Worm (Caenorhabditis elegans) whole organism, dauer: ENCODE data around the gene tag-234.
"Not testable (repeated sequence)": the region's sequence is repeated elsewhere in the genome, so short reads cannot be mapped to it uniquely, and the experiment has no call there.

Experiments
- unc-62 ChIP-seq: sonication (generic microtip); optimal IDR thresholded peaks from 2 replicates; lab custom pipeline; 2017; ENCODE audit warnings: missing biosample characterization, missing genetic modification reagents, missing genetic modification characterization

The tag-234 gene

DNA sequence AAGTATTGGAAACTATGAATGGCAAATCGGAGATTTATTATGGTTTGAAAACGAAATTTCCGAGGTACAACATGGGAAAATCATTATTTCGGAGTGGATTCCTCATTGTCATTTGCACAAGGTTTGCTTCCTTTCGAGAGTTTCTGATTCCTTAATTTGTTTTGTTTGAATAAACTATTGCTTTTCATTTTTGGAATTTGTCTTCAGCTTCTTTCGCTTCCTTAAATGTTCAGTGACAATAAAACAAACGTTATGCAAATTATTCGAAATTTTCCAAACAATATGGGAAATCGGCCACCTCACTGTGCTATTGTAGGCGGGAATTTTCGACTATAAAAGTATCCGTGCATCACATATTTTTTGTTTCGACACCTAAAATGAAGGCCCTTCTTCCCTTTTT is 22.1 kb upstream of the tag-234 start, which contains the start of gene nep-25:
nep-25 (plus strand) TSS at position 375 of the 400 bp plus-strand sequence.
- TF ChIP-seq unc-62, result no peak

DNA sequence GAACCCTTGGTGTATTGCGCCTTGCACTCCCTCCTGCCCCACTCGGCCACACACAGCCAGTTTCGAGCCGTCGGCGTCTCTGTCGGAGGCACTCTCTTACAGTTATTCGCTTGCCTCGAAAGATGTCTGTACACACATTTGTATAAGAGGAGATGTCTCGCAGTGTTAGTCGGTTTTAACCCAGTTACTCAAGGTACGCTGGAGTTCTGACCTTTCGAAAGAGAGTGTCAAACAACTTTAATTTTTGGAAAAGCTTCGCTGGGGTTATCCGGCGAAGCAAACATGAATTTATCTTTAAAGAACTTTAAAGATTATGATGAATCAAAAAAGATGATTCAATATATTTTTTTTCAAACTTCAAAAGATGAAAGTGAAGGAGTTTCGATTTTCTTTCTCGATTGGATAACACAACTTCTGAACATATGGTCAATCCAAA is 19.3 kb upstream of the tag-234 start:
- TF ChIP-seq unc-62, result peak; percentile 52

DNA sequence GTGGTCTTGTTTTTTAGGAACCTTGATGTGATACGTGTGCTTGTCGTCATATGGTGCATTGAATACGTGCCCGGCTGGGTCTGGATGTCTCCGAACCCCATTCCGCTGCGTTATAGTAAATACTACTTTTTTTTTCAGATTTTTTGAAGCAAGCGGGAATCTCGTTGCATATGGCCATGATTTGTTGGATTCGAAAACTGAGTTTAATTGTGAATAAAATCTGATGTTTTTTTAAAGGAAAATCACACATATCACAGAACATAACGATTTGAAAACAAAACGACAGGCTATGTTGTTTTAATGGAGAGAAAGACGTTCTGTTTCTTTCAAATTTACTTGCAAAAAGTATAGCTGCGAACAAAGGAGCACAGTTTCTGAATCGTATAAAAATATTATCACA is 18.6 kb upstream of the tag-234 start, which contains the start of the genes ZK1248.17 and H41C03.3:
ZK1248.17 (minus strand) TSS at position 101 of the 400 bp plus-strand sequence.
H41C03.3 (plus strand) TSS at position 337 of the 400 bp plus-strand sequence.
- TF ChIP-seq unc-62, result no peak

DNA sequence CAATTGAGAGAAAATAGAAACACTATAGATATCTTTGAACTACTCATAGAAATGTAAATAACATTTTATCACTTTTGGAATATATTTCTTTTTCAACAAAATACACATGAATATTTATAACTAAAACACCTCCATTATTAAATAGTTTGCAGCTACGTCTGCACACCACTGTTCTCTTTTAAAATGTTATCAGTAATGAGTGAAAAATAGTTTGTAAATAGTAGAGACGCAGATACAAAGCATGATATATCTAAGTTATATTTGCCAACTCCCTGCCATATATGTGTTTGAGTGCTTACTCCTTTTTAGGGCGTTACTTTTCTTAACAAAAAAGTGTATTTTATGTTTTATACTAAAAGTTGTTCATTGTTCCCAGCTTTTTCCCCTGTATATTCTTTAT is 17.8 kb upstream of the tag-234 start:
- no peak for TF ChIP-seq unc-62

DNA sequence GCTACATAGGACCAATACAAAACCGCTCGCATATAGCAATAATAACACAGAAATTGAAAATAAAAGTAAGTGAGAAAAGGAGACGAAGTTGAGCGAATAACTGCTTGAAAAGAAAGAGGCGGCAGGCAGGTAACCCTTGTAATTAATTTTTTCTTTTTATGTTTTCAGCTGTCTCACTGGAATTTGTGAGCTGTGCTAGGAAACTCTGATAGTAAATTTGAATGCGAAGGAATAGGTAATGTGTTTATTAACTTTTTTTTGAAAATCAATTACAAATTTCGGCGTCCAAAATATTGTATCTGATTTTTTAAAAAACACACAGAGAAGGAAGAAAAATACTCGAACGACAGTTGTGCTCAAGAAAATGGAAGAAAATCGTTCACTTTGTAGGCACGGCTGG is 12.0 kb upstream of the tag-234 start, which contains the start of gene H41C03.2:
H41C03.2 (minus strand) TSS at position 101 of the 400 bp plus-strand sequence.
- TF ChIP-seq unc-62, result no peak

DNA sequence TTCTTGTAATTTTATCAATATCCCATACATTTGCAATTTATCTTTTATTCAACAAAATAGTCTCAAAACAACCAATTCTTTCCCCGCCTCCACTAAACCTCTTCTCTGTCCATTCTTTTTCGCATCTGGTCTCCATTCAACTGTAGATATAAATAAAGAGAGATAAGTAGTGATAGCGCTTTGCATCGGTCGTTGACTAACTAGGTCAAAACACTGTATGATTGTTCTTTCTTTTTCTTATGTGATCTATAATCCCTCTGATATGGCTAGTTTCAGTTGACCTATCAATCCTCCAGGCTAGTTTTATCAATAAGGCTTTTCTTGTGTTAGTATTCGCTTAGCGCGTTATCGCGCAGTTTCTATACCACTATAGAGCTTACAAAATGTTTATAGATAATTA is 10.7 kb upstream of the tag-234 start:
- TF ChIP-seq unc-62, result no peak

DNA sequence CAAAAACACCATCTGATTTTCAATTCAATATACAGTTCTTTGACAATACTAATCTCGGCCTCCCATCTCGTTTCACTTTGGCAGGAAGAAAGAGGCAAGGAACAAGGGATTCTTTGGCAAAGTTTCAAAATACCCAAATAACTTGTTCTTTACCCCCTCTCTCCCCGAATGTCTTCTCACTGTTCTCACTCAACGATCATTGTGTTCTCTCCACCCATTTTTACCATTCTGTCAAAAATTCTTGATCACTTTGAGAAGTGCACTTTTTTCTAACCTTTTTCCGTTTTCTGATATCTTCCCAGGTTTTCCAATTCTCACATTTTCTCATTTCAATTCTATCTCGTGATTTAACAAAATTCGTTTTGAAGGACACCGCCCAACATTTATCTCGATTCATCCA is 9.9 kb upstream of the tag-234 start, which contains the start of gene H41C03.1:
H41C03.1 (plus strand) TSS at position 301 of the 400 bp plus-strand sequence.
- TF ChIP-seq unc-62, result no peak

DNA sequence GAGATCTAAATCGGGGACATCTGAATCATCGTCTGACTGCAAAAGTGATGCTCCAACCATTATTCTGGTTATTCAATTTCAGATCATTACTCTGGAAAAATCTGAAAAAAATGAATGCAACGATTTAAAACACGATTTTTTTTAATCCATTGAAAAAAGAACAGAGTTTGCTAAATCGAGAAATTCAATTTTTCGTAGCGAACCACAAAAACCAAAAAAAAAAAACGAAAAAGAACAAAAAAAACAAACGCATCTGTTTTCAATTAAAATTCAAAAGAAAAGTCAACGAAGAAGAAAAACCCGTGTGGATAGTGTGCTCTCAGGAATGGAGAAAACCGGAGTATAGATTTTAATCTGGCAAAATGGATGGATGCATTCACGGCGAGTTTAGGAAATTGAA is 5.7 kb upstream of the tag-234 start, which contains the start of gene F55C12.4:
F55C12.4 (minus strand) TSS at position 101 of the 400 bp plus-strand sequence.
- no peak for TF ChIP-seq unc-62

DNA sequence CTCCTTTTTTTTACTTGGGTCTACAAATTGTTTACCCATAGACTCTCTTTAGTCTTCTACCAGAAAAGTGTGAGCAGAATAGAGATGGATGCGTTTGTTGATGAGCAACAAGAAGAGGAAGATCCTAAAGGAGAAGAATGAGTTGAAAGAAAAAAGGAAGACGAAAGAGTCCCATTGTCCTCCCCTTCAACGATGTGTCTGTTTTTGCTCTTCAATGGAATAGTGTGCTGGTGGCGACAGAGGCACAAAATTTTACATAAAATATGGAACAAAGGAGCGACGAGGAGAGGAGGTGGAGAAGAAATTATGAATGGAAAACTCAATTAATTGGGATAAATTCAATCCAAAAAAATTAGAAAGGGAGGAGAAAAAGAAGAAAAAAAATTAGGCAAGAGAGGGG is 3.4 kb upstream of the tag-234 start:
- no peak for TF ChIP-seq unc-62

DNA sequence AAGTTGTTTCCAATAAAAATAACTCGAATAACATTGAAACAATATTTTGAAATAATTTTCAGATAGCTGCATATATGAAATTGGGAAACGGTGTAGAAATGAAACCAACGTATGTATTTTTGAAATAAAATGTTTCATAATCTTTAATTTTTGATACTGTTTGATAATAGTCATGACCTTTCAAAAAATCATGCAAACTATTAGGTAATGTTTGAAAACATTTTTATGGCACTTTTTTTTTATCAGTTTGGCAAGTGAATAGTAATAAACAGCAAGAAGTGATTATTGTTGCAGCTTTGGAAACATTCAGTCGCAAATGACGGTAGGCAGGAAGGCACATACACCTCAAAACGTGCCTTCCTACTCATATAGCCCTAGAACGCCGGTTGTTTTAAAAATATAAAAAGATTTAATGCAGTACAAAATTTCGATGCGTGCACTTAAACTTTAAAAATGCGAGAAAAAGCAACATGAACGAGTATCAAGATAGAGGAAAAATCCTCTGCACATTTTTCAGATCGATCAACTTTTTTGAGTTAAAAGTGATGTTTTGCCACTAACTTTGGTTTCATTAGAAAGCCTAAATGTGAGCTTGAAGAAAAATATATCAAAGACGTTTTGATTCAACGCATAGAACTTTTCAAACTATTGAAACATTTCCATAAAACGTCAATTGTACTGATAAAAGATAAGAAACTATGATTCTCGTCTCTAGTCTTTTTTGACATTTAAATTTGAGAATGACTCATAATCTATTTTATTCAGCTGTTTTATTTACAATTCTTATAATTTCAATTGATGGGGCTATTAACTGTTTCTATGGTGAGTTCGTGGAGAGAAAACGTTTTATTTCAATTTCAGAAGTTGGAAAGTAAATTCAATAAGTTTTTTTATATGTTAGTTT is 1.7 kb downstream of the tag-234 start, which contains the start of gene F55C12.19:
F55C12.19 (plus strand) TSS at position 735 of the 904 bp plus-strand sequence.
- no peak for TF ChIP-seq unc-62

DNA sequence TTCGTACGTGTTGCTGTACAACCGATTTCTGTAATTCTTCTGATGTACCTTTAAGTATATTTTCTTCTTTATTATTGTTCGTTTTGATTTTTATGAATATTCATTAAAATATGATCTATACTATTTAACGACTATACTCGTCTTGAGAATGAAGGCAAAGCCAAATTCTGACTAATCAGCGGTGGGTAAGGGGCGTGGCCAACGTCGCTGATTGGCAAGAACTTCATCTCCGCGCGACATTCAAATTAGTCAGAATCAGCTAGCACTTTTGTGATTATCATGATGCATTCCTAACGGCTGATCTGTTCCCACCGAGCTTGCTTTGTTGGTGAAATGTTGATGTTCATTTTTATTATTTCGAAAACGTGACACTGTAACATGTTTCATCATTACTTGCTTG is 2.9 kb downstream of the tag-234 start:
- TF ChIP-seq unc-62, result no peak

DNA sequence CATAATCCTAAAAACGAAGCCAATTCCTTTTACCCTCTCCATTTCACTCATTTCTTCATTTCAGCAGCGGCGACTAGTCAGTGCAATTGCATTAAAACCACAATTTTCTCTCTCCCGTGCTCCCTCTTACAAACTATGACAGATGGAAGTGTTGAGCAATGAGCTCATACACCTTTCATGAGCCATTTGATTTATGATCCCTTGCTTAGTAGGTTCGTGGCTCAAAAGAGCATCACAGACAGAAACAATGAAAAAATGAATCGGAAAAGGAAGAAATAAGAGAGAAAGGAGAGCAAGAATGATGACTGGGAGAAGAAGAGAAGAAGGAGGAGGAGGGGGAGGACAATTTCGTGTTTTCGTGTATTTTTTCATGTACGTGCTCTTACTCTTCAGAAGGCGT is 7.5 kb downstream of the tag-234 start:
- TF ChIP-seq unc-62, result no peak

DNA sequence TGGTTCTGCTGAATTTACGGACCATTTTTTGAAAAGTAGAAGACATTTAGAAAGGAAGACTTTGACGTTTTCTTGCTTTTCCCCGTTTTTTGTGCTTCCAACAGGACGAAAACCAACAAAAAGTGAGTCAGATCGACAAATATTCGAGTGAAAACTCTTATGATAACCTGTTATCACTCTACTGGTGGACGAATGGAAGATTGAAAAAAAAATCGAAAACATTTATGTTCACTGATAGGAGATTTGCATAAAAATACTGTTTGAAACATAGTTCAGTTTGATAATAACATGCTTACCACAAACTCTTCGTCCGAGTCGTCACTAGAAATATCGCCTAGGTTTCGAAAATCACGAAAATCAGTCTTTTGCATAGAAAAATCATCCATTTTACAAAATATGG is 8.4 kb downstream of the tag-234 start:
- no peak for TF ChIP-seq unc-62

DNA sequence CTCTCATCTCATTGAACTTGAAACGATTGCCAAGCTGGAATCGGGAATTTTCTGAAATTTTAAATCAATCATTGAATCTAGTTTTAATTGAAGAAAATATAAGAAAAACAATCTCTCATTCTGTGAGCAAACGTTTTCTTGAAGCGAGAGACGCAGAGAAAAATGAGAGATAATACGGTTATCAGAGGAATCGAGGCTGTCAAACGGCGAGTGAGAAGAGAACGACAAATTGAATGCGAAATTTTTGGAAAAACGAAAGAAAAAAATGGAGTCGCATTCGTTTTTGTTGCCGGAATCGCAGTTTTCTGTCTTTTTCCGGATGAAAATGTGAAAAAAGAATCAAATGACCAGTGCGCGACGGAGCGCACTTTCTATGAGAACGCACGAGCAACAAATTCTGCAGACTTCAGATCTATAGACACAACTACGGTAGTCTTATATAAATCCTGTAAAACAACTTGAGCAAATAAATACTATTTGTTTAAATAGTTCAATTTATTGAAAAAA is 9.6 kb downstream of the tag-234 start, which contains the start of gene tex-2:
tex-2 (minus strand) TSS at position 51 of the 507 bp plus-strand sequence.
- TF ChIP-seq unc-62, result no peak

DNA sequence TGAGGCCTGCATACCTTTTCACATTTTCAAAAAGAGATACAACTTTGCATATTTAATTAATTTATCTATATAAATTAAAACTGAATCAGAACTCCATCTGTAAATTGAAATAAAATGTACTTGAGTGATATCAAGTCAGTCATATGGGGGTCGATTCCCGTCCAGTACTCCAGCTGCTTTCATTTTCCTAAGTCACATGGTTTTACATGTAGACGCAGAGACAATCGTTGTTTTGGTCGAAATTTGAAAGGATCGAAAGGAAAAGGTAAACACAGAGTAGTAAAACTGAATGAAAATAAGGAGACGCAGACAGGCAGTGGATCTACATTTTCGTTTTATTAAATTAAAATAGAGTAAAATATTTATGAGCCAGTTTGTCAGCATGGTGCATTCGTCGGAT is 10.1 kb downstream of the tag-234 start:
- TF ChIP-seq unc-62, result no peak

DNA sequence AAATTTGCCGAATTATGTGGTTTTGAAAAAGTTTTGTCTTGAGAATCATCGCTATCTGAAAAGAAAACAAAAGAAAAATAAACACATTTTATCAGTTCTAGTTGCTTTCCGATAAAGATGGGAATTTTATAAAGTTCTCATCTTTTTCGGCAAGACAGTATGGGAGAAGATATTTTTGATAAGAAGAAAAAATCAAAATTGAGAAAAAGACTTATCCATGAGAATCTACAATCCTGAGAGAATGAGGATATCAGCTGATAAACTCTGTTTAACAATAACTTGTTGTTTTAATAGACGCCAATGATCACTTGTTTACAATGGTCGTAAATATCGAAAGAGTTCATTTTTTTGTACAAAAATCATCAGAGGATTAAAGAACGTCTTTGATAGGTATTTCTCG is 12.1 kb downstream of the tag-234 start, which contains the start of gene F55C12.6:
F55C12.6 (minus strand) TSS at position 101 of the 400 bp plus-strand sequence.
- TF ChIP-seq unc-62, result no peak

DNA sequence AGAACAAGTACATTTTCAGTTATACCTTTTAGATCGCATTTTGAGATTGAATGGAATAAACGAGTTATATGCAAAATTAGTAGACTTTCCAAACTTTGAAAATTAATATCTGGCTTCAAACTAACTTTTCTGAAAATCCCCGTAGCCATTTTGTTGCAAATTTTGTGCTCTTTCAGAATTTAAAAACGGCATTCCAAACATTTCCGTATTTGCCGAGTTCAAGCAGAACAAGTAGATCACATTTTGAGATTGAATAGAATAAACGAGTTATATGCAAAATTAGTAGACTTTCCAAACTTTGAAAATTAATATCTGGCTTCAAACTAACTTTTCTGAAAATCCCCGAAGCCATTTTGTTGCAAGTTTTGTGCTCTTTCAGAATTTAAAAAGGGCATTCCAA is 12.5 kb downstream of the tag-234 start, which contains the start of gene F55C12.2:
F55C12.2 (plus strand) TSS at position 301 of the 400 bp plus-strand sequence.
- not testable (repeated sequence) for TF ChIP-seq unc-62
